Fruit fly (Drosophila melanogaster): ENCODE data around the gene Edc3.

dm6 chr3L:17529511-17530194 lies at the start of gene Edc3, which contains the start of gene Nedd4:
- TF ChIP-seq Hr78 (GFP tag; optimal IDR thresholded peaks at IDR 0.05): no peak
- TF ChIP-seq br (GFP tag; optimal IDR thresholded peaks at IDR 0.05): no peak
- no peak for TF ChIP-seq Abd-B (GFP tag; optimal IDR thresholded peaks at IDR 0.05)
- no peak for TF ChIP-seq psq (GFP tag; optimal IDR thresholded peaks at IDR 0.05)
- TF ChIP-seq dsf (GFP tag; optimal IDR thresholded peaks at IDR 0.05; ENCODE audit: borderline replicate concordance): no peak
- no peak for TF ChIP-seq fru (GFP tag; optimal IDR thresholded peaks at IDR 0.05)
- TF ChIP-seq Hnf4 (GFP tag; optimal IDR thresholded peaks at IDR 0.05): no peak
- peak; percentile 14 for TF ChIP-seq CG9705 (GFP tag; optimal IDR thresholded peaks at IDR 0.05)

All from whole organism, wandering third instar larva.